Fruit fly (Drosophila melanogaster): ENCODE data around the gene CG8607.

Gene CG8607

DNA sequence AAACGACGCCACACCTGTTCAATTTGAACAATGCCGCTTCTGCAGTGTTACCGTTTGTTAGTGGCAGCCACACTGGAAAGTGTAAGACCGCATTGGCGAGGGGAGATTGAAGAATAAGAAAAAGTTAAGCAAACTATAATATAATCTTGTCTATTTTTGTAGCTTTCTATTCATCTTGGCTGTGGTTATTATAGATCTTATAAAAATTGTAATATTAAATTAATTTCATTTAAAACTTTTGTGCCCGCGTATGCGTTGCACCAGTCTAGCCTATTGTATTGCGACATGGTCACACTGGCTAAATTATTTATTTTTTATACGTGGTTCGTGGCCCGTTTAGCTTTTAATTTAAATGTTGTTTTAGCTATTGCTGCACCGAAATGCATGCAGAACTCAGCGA, 3.5 kb downstream of the CG8607 start, which contains the start of the genes RhoGEF4 and Rint1 (continued):
- no peak for TF ChIP-seq MTF-1 (GFP tag; optimal IDR thresholded peaks at IDR 0.05; ENCODE audit: borderline replicate concordance)
- TF ChIP-seq fd3F (GFP tag; optimal IDR thresholded peaks at IDR 0.05), result peak; percentile 43
- TF ChIP-seq abd-A (tag; optimal IDR thresholded peaks at IDR 0.05), result no peak
- no peak for TF ChIP-seq CG12071 (GFP tag; optimal IDR thresholded peaks at IDR 0.05)
- TF ChIP-seq fd64A (GFP tag; optimal IDR thresholded peaks at IDR 0.05), result no peak
- TF ChIP-seq vfl (GFP tag; optimal IDR thresholded peaks at IDR 0.05), result peak; percentile 67
- TF ChIP-seq CG12219 (GFP tag; optimal IDR thresholded peaks at IDR 0.05), result no peak
- no peak for TF ChIP-seq CG16863 (GFP tag; optimal IDR thresholded peaks at IDR 0.05)
- peak; percentile 92 for TF ChIP-seq slbo (GFP tag; IDR thresholded peaks at IDR 0.05)
- peak; percentile 55 for TF ChIP-seq CG1024 (GFP tag; IDR thresholded peaks at IDR 0.05)
- peak; percentile 69 for TF ChIP-seq YL-1 (GFP tag; optimal IDR thresholded peaks at IDR 0.05)
- TF ChIP-seq CG11247 (GFP tag; IDR thresholded peaks at IDR 0.05), result peak; percentile 75
- 0 out of 3 replicates have a peak, but pooled peaks have one; percentile 44 for TF ChIP-seq CG11560 (tag; IDR thresholded peaks at IDR 0.05)
- TF ChIP-seq CG17802 (tag; optimal IDR thresholded peaks at IDR 0.05), result peak; percentile 12
- peak in 1 of 2 experiments; percentile 52 for TF ChIP-seq crp (GFP tag; optimal IDR thresholded peaks at IDR 0.05)
- TF ChIP-seq CG4404 (GFP tag; IDR thresholded peaks at IDR 0.05), result peak; percentile 68
- TF ChIP-seq p53 (GFP tag; optimal IDR thresholded peaks at IDR 0.05), result no peak
- TF ChIP-seq CG10147 (GFP tag; optimal IDR thresholded peaks at IDR 0.05), result peak; percentile 74
- TF ChIP-seq cato (GFP tag; optimal IDR thresholded peaks at IDR 0.05; ENCODE audit: borderline replicate concordance), result peak; percentile 36
- TF ChIP-seq Fer1 (GFP tag; optimal IDR thresholded peaks at IDR 0.05), result peak; percentile 61
- peak; percentile 73 for TF ChIP-seq ara (GFP tag; IDR thresholded peaks at IDR 0.05)
- TF ChIP-seq CG9609 (GFP tag; optimal IDR thresholded peaks at IDR 0.05), result peak; percentile 51
- 0 out of 3 replicates have a peak, but pooled peaks have one; percentile 36 for TF ChIP-seq Mrtf (GFP tag; IDR thresholded peaks at IDR 0.05)
- no peak for TF ChIP-seq Asciz (GFP tag; optimal IDR thresholded peaks at IDR 0.05)
- TF ChIP-seq zen (tag; optimal IDR thresholded peaks at IDR 0.05), result peak; percentile 73
- peak; percentile 82 for TF ChIP-seq Aef1 (GFP tag; IDR thresholded peaks at IDR 0.05)
- TF ChIP-seq Blimp-1 (GFP tag; optimal IDR thresholded peaks at IDR 0.05), result peak; percentile 52
- no peak for TF ChIP-seq CG3163 (GFP tag; optimal IDR thresholded peaks at IDR 0.05)
- 0 out of 3 replicates have a peak, but pooled peaks have one; percentile 12 for TF ChIP-seq CG2889 (GFP tag; IDR thresholded peaks at IDR 0.05)
- TF ChIP-seq Usf (GFP tag; optimal IDR thresholded peaks at IDR 0.05), result peak; percentile 59
- 0 out of 2 replicates have a peak, but pooled peaks have one; percentile 27 for TF ChIP-seq stc (GFP tag; IDR thresholded peaks at IDR 0.05)
- TF ChIP-seq CG16779 (GFP tag; IDR thresholded peaks at IDR 0.05), result no peak
- no peak for TF ChIP-seq CG1792 (GFP tag; optimal IDR thresholded peaks at IDR 0.05)
- TF ChIP-seq en (GFP tag; optimal IDR thresholded peaks at IDR 0.05), result no peak
- TF ChIP-seq CG14050 (GFP tag; IDR thresholded peaks at IDR 0.05), result peak; percentile 39; the same call in 2 of the 3 replicates
- no peak for TF ChIP-seq CG3726 (GFP tag; IDR thresholded peaks at IDR 0.05)
- TF ChIP-seq Gsc (GFP tag; IDR thresholded peaks at IDR 0.05), result peak; percentile 41; the same call in 1 of the 2 replicates
- TF ChIP-seq pzg (GFP tag; optimal IDR thresholded peaks at IDR 0.05), result peak; percentile 80
- TF ChIP-seq shn (GFP tag; optimal IDR thresholded peaks at IDR 0.05), result peak; percentile 22
- no peak for TF ChIP-seq CkIIα-i1 (GFP tag; IDR thresholded peaks at IDR 0.05)
- no peak for TF ChIP-seq TFAM (GFP tag; optimal IDR thresholded peaks at IDR 0.05)
- TF ChIP-seq NFAT (GFP tag; IDR thresholded peaks at IDR 0.05), result peak; percentile 67
- no peak for TF ChIP-seq insv (GFP tag; optimal IDR thresholded peaks at IDR 0.05)
- no peak for TF ChIP-seq CG15011 (GFP tag; optimal IDR thresholded peaks at IDR 0.05)
- peak; percentile 51; the same call in 1 of the 2 replicates for TF ChIP-seq Awh (GFP tag; IDR thresholded peaks at IDR 0.05)
- no peak for TF ChIP-seq Bgb (GFP tag; IDR thresholded peaks at IDR 0.05; ENCODE audit: partially characterized antibody)
- peak; percentile 81 for TF ChIP-seq Hr3 (GFP tag; optimal IDR thresholded peaks at IDR 0.05)
- peak; percentile 31 for TF ChIP-seq Nf-YB (GFP tag; optimal IDR thresholded peaks at IDR 0.05)
- no peak for TF ChIP-seq crol (GFP tag; IDR thresholded peaks at IDR 0.05)
- no peak for TF ChIP-seq D (optimal IDR thresholded peaks at IDR 0.05)
- TF ChIP-seq D (GFP tag; optimal IDR thresholded peaks at IDR 0.05), result peak; percentile 41
